Fruit fly (Drosophila melanogaster) whole organism, embryonic: ENCODE measurements around the gene spd-2.
A peak's percentile ranks its signal among the peaks of the same experiment; 100 is the strongest.

Experiments
- Abd-B ChIP-seq: fragments of 200-800 bp; sonication (Bioruptor generic); optimal IDR thresholded peaks from 2 replicates; lab custom pipeline; 2018; ENCODE audit warnings: missing biosample characterization, mild to moderate bottlenecking, missing genetic modification characterization, moderate library complexity
- Asciz ChIP-seq: fragments of 200-800 bp; sonication (Bioruptor generic); optimal IDR thresholded peaks from 2 replicates; lab custom pipeline; 2017; ENCODE audit warnings: missing biosample characterization, mild to moderate bottlenecking, missing genetic modification characterization, missing genetic modification reagents
- Bteb2 ChIP-seq: fragments of 200-800 bp; sonication (Bioruptor generic); optimal IDR thresholded peaks from 2 replicates; lab custom pipeline; 2016; ENCODE audit warnings: missing biosample characterization, missing genetic modification characterization
- CG10462 ChIP-seq: fragments of 200-800 bp; sonication (Bioruptor generic); optimal IDR thresholded peaks from 2 replicates; lab custom pipeline; 2016; ENCODE audit warnings: missing biosample characterization, missing genetic modification characterization
- CG10979 ChIP-seq: fragments of 200-800 bp; sonication (Bioruptor generic); optimal IDR thresholded peaks from 2 replicates; lab custom pipeline; 2018; ENCODE audit warnings: missing biosample characterization, mild to moderate bottlenecking, missing genetic modification characterization, moderate library complexity
- CG11247 ChIP-seq: fragments of 200-800 bp; sonication (Bioruptor generic); IDR thresholded peaks from 2 replicates; pipeline ENCODE4 v1.3.6; 2022; ENCODE audit warnings: missing biosample characterization, missing genetic modification characterization
- CG12391 ChIP-seq: fragments of 200-800 bp; sonication (Bioruptor generic); optimal IDR thresholded peaks from 3 replicates; lab custom pipeline; 2018; ENCODE audit warnings: missing biosample characterization, mild to moderate bottlenecking, missing genetic modification characterization, moderate library complexity
- CG13775 ChIP-seq: fragments of 200-800 bp; sonication (Bioruptor generic); optimal IDR thresholded peaks from 3 replicates; lab custom pipeline; 2017; ENCODE audit warnings: missing biosample characterization, mild to moderate bottlenecking, missing genetic modification characterization
- CG14667 ChIP-seq: fragments of 200-800 bp; sonication (Bioruptor generic); IDR thresholded peaks from 2 replicates; pipeline ENCODE4 v1.3.6; 2022; ENCODE audit warnings: missing biosample characterization, missing genetic modification characterization
- CG15269 ChIP-seq: fragments of 200-800 bp; sonication (Bioruptor generic); optimal IDR thresholded peaks from 2 replicates; lab custom pipeline; 2018; ENCODE audit warnings: missing biosample characterization, mild to moderate bottlenecking, missing genetic modification characterization, moderate library complexity
- CG15601 ChIP-seq: fragments of 200-800 bp; sonication (Bioruptor generic); optimal IDR thresholded peaks from 3 replicates; lab custom pipeline; 2019; ENCODE audit warnings: missing biosample characterization, mild to moderate bottlenecking, missing genetic modification characterization, moderate library complexity
- CG16813 ChIP-seq: fragments of 200-800 bp; sonication (Bioruptor generic); IDR thresholded peaks from 3 replicates; pipeline ENCODE4 v1.3.6; 2022; ENCODE audit warnings: missing biosample characterization, missing genetic modification characterization; ENCODE audit not compliant: partially characterized antibody
- CG16863 ChIP-seq: fragments of 200-800 bp; sonication (Bioruptor generic); optimal IDR thresholded peaks from 3 replicates; lab custom pipeline; 2016; ENCODE audit warnings: missing biosample characterization, missing genetic modification characterization
- CG2116 ChIP-seq: fragments of 200-800 bp; sonication (Bioruptor generic); optimal IDR thresholded peaks from 3 replicates; lab custom pipeline; 2018; ENCODE audit warnings: missing biosample characterization, mild to moderate bottlenecking, missing genetic modification characterization
- CG2678 ChIP-seq: fragments of 200-800 bp; sonication (Bioruptor generic); optimal IDR thresholded peaks from 3 replicates; lab custom pipeline; 2019; ENCODE audit warnings: missing biosample characterization, mild to moderate bottlenecking, missing genetic modification characterization, moderate library complexity
- CG30403 ChIP-seq: fragments of 200-800 bp; sonication (Bioruptor generic); optimal IDR thresholded peaks from 3 replicates; lab custom pipeline; 2016; ENCODE audit warnings: missing biosample characterization, missing genetic modification characterization
- CG3847 ChIP-seq: fragments of 200-800 bp; sonication (Bioruptor generic); IDR thresholded peaks from 2 replicates; pipeline ENCODE4 v1.3.6; 2022; ENCODE audit warnings: missing biosample characterization, missing genetic modification characterization
- CG4424 ChIP-seq: fragments of 200-800 bp; sonication (Bioruptor generic); optimal IDR thresholded peaks from 3 replicates; lab custom pipeline; 2016; ENCODE audit warnings: missing biosample characterization, missing genetic modification characterization
- CG6813 ChIP-seq: fragments of 200-800 bp; sonication (Bioruptor generic); optimal IDR thresholded peaks from 2 replicates; lab custom pipeline; 2017; ENCODE audit warnings: missing biosample characterization, missing genetic modification characterization, mild to moderate bottlenecking, moderate library complexity, missing genetic modification reagents
- CG7271 ChIP-seq: fragments of 200-800 bp; sonication (Bioruptor generic); optimal IDR thresholded peaks from 2 replicates; lab custom pipeline; 2018; ENCODE audit warnings: missing biosample characterization, mild to moderate bottlenecking, missing genetic modification characterization, moderate library complexity
- CG7556 ChIP-seq: fragments of 200-800 bp; sonication (Bioruptor generic); optimal IDR thresholded peaks from 2 replicates; lab custom pipeline; 2017; ENCODE audit warnings: missing biosample characterization, mild to moderate bottlenecking, missing genetic modification characterization
- CG8478 ChIP-seq: fragments of >200 bp; optimal IDR thresholded peaks from 2 replicates; lab custom pipeline; 2018
- CG8924 ChIP-seq: fragments of 200-800 bp; optimal IDR thresholded peaks from 3 replicates; lab custom pipeline; 2019; ENCODE audit warnings: missing biosample characterization, mild to moderate bottlenecking, missing genetic modification characterization, moderate library complexity
- Deaf1 ChIP-seq: fragments of 200-800 bp; optimal IDR thresholded peaks from 3 replicates; lab custom pipeline; 2019; ENCODE audit warnings: missing biosample characterization, mild to moderate bottlenecking, missing genetic modification characterization, moderate library complexity
- Dip2 ChIP-seq: fragments of 200-800 bp; sonication (Bioruptor generic); IDR thresholded peaks from 2 replicates; pipeline ENCODE4 v1.3.6; 2022; ENCODE audit warnings: missing biosample characterization, missing genetic modification characterization
- Doc2 ChIP-seq: fragments of 200-800 bp; sonication (Bioruptor generic); IDR thresholded peaks from 2 replicates; pipeline ENCODE4 v1.3.6; 2022; ENCODE audit warnings: missing biosample characterization, missing genetic modification characterization
- Drgx ChIP-seq: fragments of 200-800 bp; sonication (Bioruptor generic); IDR thresholded peaks from 2 replicates; pipeline ENCODE4 v1.3.6; 2022; ENCODE audit warnings: missing biosample characterization, missing genetic modification characterization
- Fer3 ChIP-seq: fragments of 200-800 bp; sonication (Bioruptor generic); optimal IDR thresholded peaks from 2 replicates; lab custom pipeline; 2018; ENCODE audit warnings: missing biosample characterization, mild to moderate bottlenecking, missing genetic modification characterization, moderate library complexity
- Hmr ChIP-seq: fragments of 200-800 bp; sonication (Bioruptor generic); optimal IDR thresholded peaks from 3 replicates; lab custom pipeline; 2017; ENCODE audit warnings: mild to moderate bottlenecking, missing biosample characterization, missing genetic modification reagents, missing genetic modification characterization
- Hr3 ChIP-seq: fragments of 200-800 bp; sonication (Bioruptor generic); optimal IDR thresholded peaks from 3 replicates; lab custom pipeline; 2016; ENCODE audit warnings: missing biosample characterization, missing genetic modification characterization
- Mrtf ChIP-seq: fragments of 200-800 bp; sonication (Bioruptor generic); IDR thresholded peaks from 3 replicates; pipeline ENCODE4 v1.3.6; 2022; ENCODE audit warnings: missing biosample characterization, missing genetic modification characterization
- Trl ChIP-seq, 3 experiments: fragments of >200 bp in 2 of 3; fragments of 200-800 bp in 1 of 3; sonication (Bioruptor generic) in 1 of 3; optimal IDR thresholded peaks; 2 replicates in 1 of 3; 3 replicates in 2 of 3; lab custom pipeline; 2016 to 2017; ENCODE audit warnings: missing biosample characterization in 1 of 3, missing genetic modification characterization in 1 of 3
- Usf ChIP-seq: fragments of 200-800 bp; sonication (Bioruptor generic); optimal IDR thresholded peaks from 2 replicates; lab custom pipeline; 2017; ENCODE audit warnings: missing genotype, missing biosample characterization, missing genetic modification characterization
- ara ChIP-seq: fragments of 200-800 bp; sonication (Bioruptor generic); IDR thresholded peaks from 2 replicates; pipeline ENCODE4 v1.3.6; 2022; ENCODE audit warnings: missing biosample characterization, missing genetic modification characterization
- az2 ChIP-seq: fragments of 200-800 bp; sonication (Bioruptor generic); optimal IDR thresholded peaks from 3 replicates; lab custom pipeline; 2016; ENCODE audit warnings: missing biosample characterization, missing genetic modification characterization
- bsh ChIP-seq, 2 experiments: fragments of 200-800 bp; sonication (Bioruptor generic); optimal IDR thresholded peaks; 2 replicates each; lab custom pipeline; 2017 to 2018; ENCODE audit warnings: mild to moderate bottlenecking in 2 of 2, missing biosample characterization in 2 of 2, missing genetic modification characterization in 2 of 2, moderate library complexity in 1 of 2
- btn ChIP-seq: fragments of 200-800 bp; sonication (Bioruptor generic); optimal IDR thresholded peaks from 2 replicates; lab custom pipeline; 2016; ENCODE audit warnings: missing biosample characterization, missing genetic modification characterization
- chif ChIP-seq, 2 experiments: fragments of 200-800 bp; sonication (Bioruptor generic); optimal IDR thresholded peaks; 3 replicates each; lab custom pipeline; 2016; ENCODE audit warnings: missing biosample characterization in 2 of 2, missing genetic modification characterization in 2 of 2
- exex ChIP-seq: fragments of 200-800 bp; sonication (Bioruptor generic); optimal IDR thresholded peaks from 4 replicates; lab custom pipeline; 2018; ENCODE audit warnings: missing biosample characterization, mild to moderate bottlenecking, missing genetic modification characterization, moderate library complexity
- gem ChIP-seq: fragments of 200-800 bp; sonication (Bioruptor generic); optimal IDR thresholded peaks from 2 replicates; lab custom pipeline; 2019; ENCODE audit warnings: missing biosample characterization, mild to moderate bottlenecking, missing genetic modification characterization, moderate library complexity
- insv ChIP-seq, 2 experiments: fragments of 200-800 bp; sonication (Bioruptor generic); optimal IDR thresholded peaks; 3 replicates each; lab custom pipeline; 2016 to 2018; ENCODE audit warnings: missing biosample characterization in 2 of 2, missing genetic modification characterization in 2 of 2
- jing ChIP-seq: fragments of 200-800 bp; sonication (Bioruptor generic); optimal IDR thresholded peaks from 2 replicates; lab custom pipeline; 2018; ENCODE audit warnings: missing biosample characterization, mild to moderate bottlenecking, missing genetic modification characterization
- lilli ChIP-seq: fragments of 200-800 bp; sonication (Bioruptor generic); optimal IDR thresholded peaks from 3 replicates; lab custom pipeline; 2016; ENCODE audit warnings: missing biosample characterization, missing genetic modification characterization
- nmo ChIP-seq: fragments of 200-800 bp; sonication (Bioruptor generic); optimal IDR thresholded peaks from 2 replicates; lab custom pipeline; 2018; ENCODE audit warnings: missing biosample characterization, mild to moderate bottlenecking, missing genetic modification characterization, moderate library complexity
- schlank ChIP-seq: fragments of 200-800 bp; sonication (Bioruptor generic); optimal IDR thresholded peaks from 2 replicates; lab custom pipeline; 2018; ENCODE audit warnings: missing biosample characterization, mild to moderate bottlenecking, missing genetic modification characterization
- sd ChIP-seq: fragments of 200-800 bp; sonication (Bioruptor generic); optimal IDR thresholded peaks from 3 replicates; lab custom pipeline; 2018; ENCODE audit warnings: missing biosample characterization, mild to moderate bottlenecking, missing genetic modification characterization, moderate library complexity
- slbo ChIP-seq: fragments of 200-800 bp; sonication (Bioruptor generic); IDR thresholded peaks from 2 replicates; pipeline ENCODE4 v1.3.6; 2022; ENCODE audit warnings: missing biosample characterization, missing genetic modification characterization
- sr ChIP-seq: fragments of 200-800 bp; sonication (Bioruptor generic); IDR thresholded peaks from 3 replicates; pipeline ENCODE4 v1.3.6; 2022; ENCODE audit warnings: missing biosample characterization, missing genetic modification characterization
- vvl ChIP-seq: fragments of 200-800 bp; sonication (Bioruptor generic); IDR thresholded peaks from 2 replicates; pipeline ENCODE4 v1.3.6; 2022; ENCODE audit warnings: missing biosample characterization, missing genetic modification characterization

Gene spd-2

DNA sequence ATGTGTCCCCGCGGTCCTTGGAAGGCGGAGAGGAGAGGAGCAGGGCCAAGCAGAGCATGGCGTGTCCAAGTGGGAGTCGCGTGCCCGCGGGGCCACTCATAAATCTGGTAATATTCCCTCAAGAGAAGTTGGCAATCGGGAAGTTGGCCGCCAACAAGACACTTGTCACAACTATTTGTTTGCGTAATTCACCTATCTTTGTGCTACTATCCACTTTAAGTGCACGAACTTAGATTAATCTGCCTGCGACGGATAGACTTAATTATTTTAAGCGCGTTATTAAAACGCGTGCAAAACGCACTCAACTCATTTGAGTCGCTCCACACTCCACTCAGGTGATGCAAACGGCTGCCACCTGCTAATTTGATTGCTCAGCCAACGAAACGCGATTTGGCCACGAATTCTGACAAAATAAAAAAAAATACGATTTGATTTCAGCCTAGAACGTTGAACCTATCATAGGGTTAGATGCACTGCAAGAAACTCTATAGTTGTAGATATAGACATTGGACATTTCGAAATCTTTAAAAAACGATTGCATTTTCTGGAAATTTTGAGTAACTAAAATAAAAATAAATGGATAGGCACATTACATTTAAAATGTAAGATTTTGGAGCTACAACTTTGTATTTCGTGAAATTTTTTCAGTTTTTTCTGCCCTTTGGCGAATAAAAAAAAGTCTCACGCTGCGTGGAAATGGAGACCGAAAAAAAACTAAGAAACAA lies 23.6 kb downstream of the spd-2 start (continued):
- TF ChIP-seq CG14667, result peak; percentile 62
- TF ChIP-seq Dip2 (GFP tag; lab: Robert Waterston, UW), result no peak
- no peak for TF ChIP-seq CG10462 (GFP tag; lab: Kevin White, UChicago)
- no peak for TF ChIP-seq exex
- no peak for TF ChIP-seq Trl (optimal IDR thresholded peaks at IDR 0.05; lab: Kevin White, UChicago)
- TF ChIP-seq Trl (GFP tag; optimal IDR thresholded peaks at IDR 0.05; lab: Kevin White, UChicago), result peak; percentile 38
- TF ChIP-seq Drgx (GFP tag; lab: Robert Waterston, UW), result peak; percentile 36; the same call in 1 of the 2 replicates
- TF ChIP-seq jing, result no peak
- peak; percentile 42 for TF ChIP-seq CG13775 (GFP tag; lab: Kevin White, UChicago)
- TF ChIP-seq lilli (GFP tag; lab: Kevin White, UChicago), result peak; percentile 60
- TF ChIP-seq Bteb2 (GFP tag; lab: Kevin White, UChicago), result peak; percentile 59
- TF ChIP-seq CG16863, result peak; percentile 28
- TF ChIP-seq schlank, result no peak
- peak; percentile 35 for TF ChIP-seq CG4424 (GFP tag; lab: Kevin White, UChicago)
- TF ChIP-seq nmo (GFP tag; lab: Kevin White, UChicago), result peak; percentile 39
- TF ChIP-seq chif (GFP tag; optimal IDR thresholded peaks at IDR 0.05; lab: Kevin White, UChicago), result peak in 1 of 2 experiments; percentile 16
- TF ChIP-seq CG8478 (lab: Kevin White, UChicago), result no peak
- TF ChIP-seq Fer3 (tag; lab: Kevin White, UChicago), result peak; percentile 67
- TF ChIP-seq CG11247 (GFP tag; lab: Robert Waterston, UW), result peak; percentile 53
- peak; percentile 4 for TF ChIP-seq Abd-B (GFP tag; lab: Kevin White, UChicago)
- no peak for TF ChIP-seq CG6813
- TF ChIP-seq CG10979 (tag; lab: Kevin White, UChicago), result peak; percentile 38
- TF ChIP-seq CG7271 (tag; lab: Kevin White, UChicago), result no peak
- TF ChIP-seq Usf, result no peak
- TF ChIP-seq bsh (GFP tag; optimal IDR thresholded peaks at IDR 0.05; lab: Kevin White, UChicago), result peak in 1 of 2 experiments; percentile 47
- no peak for TF ChIP-seq CG2116 (GFP tag; lab: Kevin White, UChicago)
- TF ChIP-seq CG12391 (tag; lab: Kevin White, UChicago), result peak; percentile 60
- no peak for TF ChIP-seq Asciz (GFP tag; lab: Kevin White, UChicago)
- TF ChIP-seq Mrtf, result 0 out of 3 replicates have a peak, but pooled peaks have one; percentile 40
- peak; percentile 71 for TF ChIP-seq CG2678
- TF ChIP-seq insv (GFP tag; optimal IDR thresholded peaks at IDR 0.05; lab: Kevin White, UChicago), result no peak
- peak; percentile 72 for TF ChIP-seq CG15269 (tag; lab: Kevin White, UChicago)
- peak; percentile 22; the same call in 1 of the 2 replicates for TF ChIP-seq vvl (GFP tag; lab: Robert Waterston, UW)
- TF ChIP-seq CG8924 (tag; lab: Kevin White, UChicago), result peak; percentile 60
- TF ChIP-seq slbo (GFP tag; lab: Robert Waterston, UW), result peak; percentile 75
- TF ChIP-seq Deaf1 (tag; lab: Kevin White, UChicago), result peak; percentile 34
- TF ChIP-seq CG16813 (GFP tag; lab: Robert Waterston, UW), result no peak
- TF ChIP-seq CG7556 (GFP tag; lab: Kevin White, UChicago), result peak; percentile 55
- TF ChIP-seq Hmr (GFP tag; lab: Kevin White, UChicago), result peak; percentile 62
- TF ChIP-seq CG3847 (GFP tag; lab: Robert Waterston, UW), result peak; percentile 52
- peak; percentile 20 for TF ChIP-seq sd (tag; lab: Kevin White, UChicago)
- TF ChIP-seq CG15601, result no peak
- TF ChIP-seq btn (GFP tag; lab: Kevin White, UChicago), result no peak
- TF ChIP-seq Doc2 (GFP tag; lab: Robert Waterston, UW), result no peak
- TF ChIP-seq gem (tag; lab: Kevin White, UChicago), result peak; percentile 77
- no peak for TF ChIP-seq sr
- TF ChIP-seq Hr3 (GFP tag; lab: Kevin White, UChicago), result peak; percentile 42
- peak; percentile 59 for TF ChIP-seq CG30403 (GFP tag; lab: Kevin White, UChicago)
- peak; percentile 33 for TF ChIP-seq az2 (GFP tag; lab: Kevin White, UChicago)
- TF ChIP-seq ara (GFP tag; lab: Robert Waterston, UW), result peak; percentile 48
